Worm (Caenorhabditis elegans) whole organism, L2 larva: ENCODE results near the gene Y25C1A.2.

Experiments
- Y55F3AM.14 ChIP-seq: fragments of 200-800 bp; sonication (Bioruptor generic); optimal IDR thresholded peaks from 2 replicates; lab custom pipeline; 2018; ENCODE audit warnings: mild to moderate bottlenecking, missing genetic modification characterization, missing compliant biosample characterization
- aly-2 ChIP-seq: fragments of 150-350 bp; optimal IDR thresholded peaks from 2 replicates; lab custom pipeline; 2014; ENCODE audit warnings: missing biosample characterization, missing genetic modification characterization
- egl-27 ChIP-seq: sonication (generic microtip); optimal IDR thresholded peaks from 3 replicates; lab custom pipeline; 2017; ENCODE audit warnings: missing biosample characterization, missing genetic modification reagents, missing genetic modification characterization
- fos-1 ChIP-seq: fragments of 150-350 bp; optimal IDR thresholded peaks from 2 replicates; lab custom pipeline; 2014; ENCODE audit warnings: missing biosample characterization, missing genetic modification characterization
- nhr-129 ChIP-seq: fragments of 150-350 bp; optimal IDR thresholded peaks from 2 replicates; lab custom pipeline; 2014; ENCODE audit warnings: missing biosample characterization, missing genetic modification characterization
- snpc-4 ChIP-seq: fragments of 150-350 bp; optimal IDR thresholded peaks from 2 replicates; lab custom pipeline; 2014; ENCODE audit warnings: missing biosample characterization, missing genetic modification characterization

DNA sequence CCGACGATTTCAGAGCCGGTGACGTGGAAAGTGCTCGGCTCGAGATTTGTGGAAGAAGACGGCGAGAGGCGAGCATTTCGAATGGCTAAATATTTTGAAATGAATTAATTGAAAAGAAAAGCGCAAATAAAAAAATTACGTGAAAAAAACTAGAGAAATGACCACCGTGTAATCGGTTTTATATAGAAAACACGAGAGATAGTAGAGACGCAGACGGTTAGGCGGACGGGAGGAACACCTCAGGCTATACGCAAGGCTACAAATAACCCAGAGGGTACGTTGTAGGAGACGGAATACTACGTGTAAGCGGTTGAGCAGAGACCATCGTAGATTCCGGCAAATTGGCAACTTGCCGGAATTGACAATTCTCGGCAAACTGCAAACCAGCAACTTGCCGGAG lies 1.3 kb upstream of the Y25C1A.2 start, which contains the start of gene Y25C1A.13:
- TF ChIP-seq fos-1 (tag; lab: Kevin White, UChicago) (no peak), Y55F3AM.14 (GFP tag; lab: Kevin White, UChicago) (no peak), snpc-4 (tag; lab: Kevin White, UChicago) (no peak), aly-2 (no peak), egl-27 (tag; lab: Kevin White, UChicago) (no peak), nhr-129 (tag; lab: Kevin White, UChicago) (no peak)
